Worm (Caenorhabditis elegans): ENCODE data around the gene F38A6.5.

F38A6.5 gene

DNA sequence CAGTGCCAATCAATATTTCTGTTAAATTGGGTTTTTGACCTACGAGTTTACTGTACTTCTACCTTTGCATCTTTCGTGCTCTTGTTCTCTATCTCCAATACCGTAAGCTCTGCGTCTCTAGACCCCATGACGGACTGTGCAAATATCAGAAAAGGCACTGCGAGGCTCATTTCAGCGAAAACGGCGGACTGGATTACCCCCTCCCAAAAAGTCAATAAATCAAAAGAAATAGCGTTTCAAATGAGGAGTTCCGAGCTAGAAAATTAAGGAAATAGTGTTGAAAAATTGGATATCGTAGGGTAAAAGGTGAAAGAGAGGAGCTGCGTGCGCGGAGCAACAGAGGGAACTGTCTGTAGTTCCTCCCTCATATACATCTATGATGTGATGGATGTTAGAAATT is 11.8 kb downstream of the F38A6.5 start:
- TF ChIP-seq W03F9.2 (tag; optimal IDR thresholded peaks at IDR 0.05) (no peak), him-1 (tag; optimal IDR thresholded peaks at IDR 0.05) (no peak)

- TF ChIP-seq dao-5 (tag; optimal IDR thresholded peaks at IDR 0.05) = no peak
- no peak for TF ChIP-seq W03F9.2 (tag; optimal IDR thresholded peaks at IDR 0.05)
- no peak for TF ChIP-seq him-1 (tag; optimal IDR thresholded peaks at IDR 0.05)
Measured at ce11 chrV:20758106-20758505, 15.4 kb downstream of the F38A6.5 start.

DNA sequence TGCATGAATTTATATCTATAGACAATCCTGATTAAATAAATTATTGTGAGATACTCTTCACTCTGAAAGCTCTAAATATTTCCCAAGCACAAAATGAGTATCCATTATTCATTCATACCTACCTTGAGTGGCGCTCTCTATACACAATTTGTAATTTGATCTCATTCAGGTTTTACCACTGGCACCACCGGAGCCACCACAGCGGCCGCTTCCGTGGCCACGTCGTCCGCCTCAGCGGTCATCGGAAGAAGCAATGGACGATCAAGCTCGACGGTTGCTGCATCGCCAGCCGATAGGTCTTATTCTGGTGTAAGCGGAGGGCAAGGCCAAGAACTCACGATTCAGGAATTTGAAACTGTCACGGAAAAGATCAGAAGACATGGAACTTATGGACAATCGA is 16.3 kb downstream of the F38A6.5 start:
- TF ChIP-seq him-1 (tag; optimal IDR thresholded peaks at IDR 0.05) (no peak), dao-5 (tag; optimal IDR thresholded peaks at IDR 0.05) (no peak), W03F9.2 (tag; optimal IDR thresholded peaks at IDR 0.05) (no peak)

ce11 chrV:20756385-20756996 is 17.1 kb downstream of the F38A6.5 start:
- TF ChIP-seq dao-5 (tag; optimal IDR thresholded peaks at IDR 0.05) = no peak
- TF ChIP-seq him-1 (tag; optimal IDR thresholded peaks at IDR 0.05) = no peak
- TF ChIP-seq W03F9.2 (tag; optimal IDR thresholded peaks at IDR 0.05) = no peak

DNA sequence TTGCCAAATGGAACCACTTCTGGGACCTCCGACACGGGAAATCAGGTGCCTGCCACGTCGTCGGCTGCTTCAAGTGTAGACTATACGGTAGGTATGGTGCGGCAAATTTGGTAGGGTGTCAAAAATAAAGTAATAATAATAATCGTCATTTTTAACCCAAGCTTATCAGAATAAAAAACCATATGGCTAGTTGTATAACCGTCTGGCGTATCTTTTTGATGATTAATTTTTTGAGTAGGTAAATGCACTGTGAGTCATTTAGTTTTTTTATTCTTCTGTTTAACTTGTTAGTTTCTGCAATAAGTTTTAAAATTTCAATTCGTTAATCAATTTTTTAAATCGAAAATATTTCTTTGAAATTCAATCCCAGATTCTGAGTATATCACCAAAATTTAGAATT is 18.1 kb downstream of the F38A6.5 start:
- TF ChIP-seq him-1 (tag; optimal IDR thresholded peaks at IDR 0.05) (no peak), dao-5 (tag; optimal IDR thresholded peaks at IDR 0.05) (no peak)

DNA sequence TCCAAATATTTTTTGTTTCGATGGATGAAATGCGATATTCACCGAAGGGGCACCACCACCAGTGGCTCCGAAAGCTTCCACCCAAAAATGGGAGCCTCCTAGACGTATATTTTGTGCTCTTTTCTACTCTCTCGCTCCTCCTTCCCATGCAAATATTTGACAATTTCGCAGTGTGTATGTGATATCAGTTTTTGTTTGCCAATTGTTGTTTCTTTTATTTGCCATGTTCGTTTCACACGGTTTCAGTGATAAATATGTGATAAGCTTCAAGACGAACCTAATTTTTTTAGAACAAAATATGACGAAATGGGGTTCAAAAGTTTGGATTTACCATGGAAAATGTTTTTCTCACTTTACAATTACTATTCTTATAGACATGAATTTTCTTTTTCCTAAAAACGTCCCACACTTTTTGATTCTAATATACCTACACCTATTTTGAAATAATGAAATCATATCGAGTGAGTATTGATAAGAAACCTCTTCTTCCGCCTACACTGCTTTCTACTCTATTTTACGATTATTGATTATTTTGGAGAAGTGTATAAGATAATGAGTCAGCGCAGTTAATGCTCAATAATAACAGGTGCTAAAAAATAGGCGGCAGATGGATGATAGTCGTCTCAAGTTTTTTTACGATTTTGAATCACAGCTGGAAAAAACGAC is 19.6 kb downstream of the F38A6.5 start:
- TF ChIP-seq dao-5 (tag; optimal IDR thresholded peaks at IDR 0.05) (no peak), him-1 (tag; optimal IDR thresholded peaks at IDR 0.05) (no peak), W03F9.2 (tag; optimal IDR thresholded peaks at IDR 0.05) (no peak)

DNA sequence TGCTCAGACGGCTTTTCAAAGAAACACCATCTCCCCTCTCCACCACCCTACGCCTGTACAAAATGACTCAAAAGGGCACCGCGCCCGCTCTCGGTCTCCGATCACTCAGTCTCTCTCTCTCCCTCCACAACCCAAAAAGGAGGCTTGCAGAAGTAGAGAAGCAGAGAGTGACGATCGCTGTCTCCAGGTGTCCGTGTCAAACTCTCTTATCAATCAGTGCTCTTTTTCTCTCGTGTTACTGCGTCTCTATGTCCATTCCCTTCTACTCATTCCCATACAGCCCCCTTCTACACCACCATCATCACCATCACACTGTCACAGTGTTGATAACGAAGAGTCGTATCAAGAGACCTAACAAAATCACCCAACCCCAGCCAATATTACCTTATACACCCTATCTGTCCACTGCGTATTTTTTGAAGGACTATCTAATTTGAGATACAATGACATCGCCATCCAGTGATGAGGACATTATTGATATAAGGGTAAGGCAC is 20.9 kb downstream of the F38A6.5 start, which contains the start of gene pha-4:
Gene pha-4, plus strand, starts transcription at position 444 of the 494 bp plus-strand sequence.
- TF ChIP-seq dao-5 (tag; optimal IDR thresholded peaks at IDR 0.05) = no peak
- TF ChIP-seq him-1 (tag; optimal IDR thresholded peaks at IDR 0.05) = no peak
- no peak for TF ChIP-seq W03F9.2 (tag; optimal IDR thresholded peaks at IDR 0.05)

ce11 chrV:20749098-20749497 is 24.4 kb downstream of the F38A6.5 start:
- TF ChIP-seq dao-5 (tag; optimal IDR thresholded peaks at IDR 0.05) = no peak
- TF ChIP-seq W03F9.2 (tag; optimal IDR thresholded peaks at IDR 0.05) = no peak
- TF ChIP-seq him-1 (tag; optimal IDR thresholded peaks at IDR 0.05) = no peak

- TF ChIP-seq dao-5 (tag; optimal IDR thresholded peaks at IDR 0.05) (no peak), W03F9.2 (tag; optimal IDR thresholded peaks at IDR 0.05) (no peak), him-1 (tag; optimal IDR thresholded peaks at IDR 0.05) (no peak)
Measured at ce11 chrV:20747964-20748363, 25.6 kb downstream of the F38A6.5 start.

ce11 chrV:20746805-20747204 is 26.7 kb downstream of the F38A6.5 start:
- no peak for TF ChIP-seq W03F9.2 (tag; optimal IDR thresholded peaks at IDR 0.05)
- no peak for TF ChIP-seq him-1 (tag; optimal IDR thresholded peaks at IDR 0.05)
- TF ChIP-seq dao-5 (tag; optimal IDR thresholded peaks at IDR 0.05) = no peak

- no peak for TF ChIP-seq W03F9.2 (tag; optimal IDR thresholded peaks at IDR 0.05)
- TF ChIP-seq him-1 (tag; optimal IDR thresholded peaks at IDR 0.05) = no peak
- TF ChIP-seq dao-5 (tag; optimal IDR thresholded peaks at IDR 0.05) = no peak
Measured at ce11 chrV:20745278-20745677, 28.3 kb downstream of the F38A6.5 start.

DNA sequence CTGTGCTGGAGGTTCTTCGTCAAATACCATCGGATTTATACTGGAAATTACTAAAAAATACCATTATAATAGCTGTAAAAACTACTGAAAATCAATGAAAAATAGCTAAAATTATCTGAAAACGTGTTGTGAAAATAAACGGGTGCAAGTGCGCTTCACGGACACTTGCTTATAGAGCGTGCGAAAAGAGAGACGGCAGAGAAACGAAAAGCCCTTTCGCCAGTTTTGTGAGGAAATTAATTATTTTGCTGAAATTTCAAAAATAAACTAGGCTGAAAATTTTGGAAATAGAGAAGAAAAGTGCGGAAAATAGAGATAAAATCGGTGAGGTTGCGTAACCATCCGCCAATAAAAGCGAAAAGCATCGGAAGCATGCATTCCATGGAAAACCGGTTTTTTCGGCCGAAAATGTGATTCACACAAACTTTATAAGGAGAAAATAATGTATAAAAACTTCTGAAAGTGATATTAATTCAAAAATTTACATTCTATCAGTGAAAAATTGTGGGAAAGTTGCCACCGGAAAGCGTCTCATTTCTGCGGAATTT is 29.2 kb downstream of the F38A6.5 start, which contains the start of gene dnj-25:
Gene dnj-25, minus strand, starts transcription at position 57 of the 548 bp plus-strand sequence.
- TF ChIP-seq W03F9.2 (tag; optimal IDR thresholded peaks at IDR 0.05) = no peak
- TF ChIP-seq him-1 (tag; optimal IDR thresholded peaks at IDR 0.05) = no peak
- TF ChIP-seq dao-5 (tag; optimal IDR thresholded peaks at IDR 0.05) = no peak

DNA sequence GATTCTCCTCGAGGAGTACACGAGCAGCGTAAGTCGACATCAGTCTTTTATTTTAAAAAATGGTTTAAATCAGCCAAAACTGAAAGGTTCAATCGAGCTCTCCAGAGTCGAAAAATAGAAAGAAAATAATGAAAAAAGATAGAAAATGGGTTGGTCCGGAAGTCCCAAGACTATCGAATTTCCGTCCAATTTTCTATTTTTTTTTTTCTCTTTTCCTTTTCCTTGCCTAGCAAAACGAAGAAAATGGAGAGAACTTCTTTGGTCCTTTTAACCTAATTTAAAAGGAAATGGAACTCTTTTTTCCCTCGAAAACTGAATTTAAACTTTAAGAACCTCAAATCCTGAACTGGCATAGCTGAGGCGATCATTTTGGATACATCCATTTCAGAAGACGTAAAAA is 34.2 kb downstream of the F38A6.5 start:
- TF ChIP-seq W03F9.2 (tag; optimal IDR thresholded peaks at IDR 0.05) (no peak), dao-5 (tag; optimal IDR thresholded peaks at IDR 0.05) (no peak), him-1 (tag; optimal IDR thresholded peaks at IDR 0.05) (no peak)

- TF ChIP-seq him-1 (tag; optimal IDR thresholded peaks at IDR 0.05) (no peak), dao-5 (tag; optimal IDR thresholded peaks at IDR 0.05) (no peak), W03F9.2 (tag; optimal IDR thresholded peaks at IDR 0.05) (no peak)
Measured at ce11 chrV:20734658-20735057, 38.9 kb downstream of the F38A6.5 start, which contains the start of gene srxa-6. Gene srxa-6, plus strand, starts transcription at chrV:20734958.

Data from whole organism, L4/young adult.